Fruit fly (Drosophila melanogaster): ENCODE measurements around the gene CG42342.

CG42342 gene

DNA sequence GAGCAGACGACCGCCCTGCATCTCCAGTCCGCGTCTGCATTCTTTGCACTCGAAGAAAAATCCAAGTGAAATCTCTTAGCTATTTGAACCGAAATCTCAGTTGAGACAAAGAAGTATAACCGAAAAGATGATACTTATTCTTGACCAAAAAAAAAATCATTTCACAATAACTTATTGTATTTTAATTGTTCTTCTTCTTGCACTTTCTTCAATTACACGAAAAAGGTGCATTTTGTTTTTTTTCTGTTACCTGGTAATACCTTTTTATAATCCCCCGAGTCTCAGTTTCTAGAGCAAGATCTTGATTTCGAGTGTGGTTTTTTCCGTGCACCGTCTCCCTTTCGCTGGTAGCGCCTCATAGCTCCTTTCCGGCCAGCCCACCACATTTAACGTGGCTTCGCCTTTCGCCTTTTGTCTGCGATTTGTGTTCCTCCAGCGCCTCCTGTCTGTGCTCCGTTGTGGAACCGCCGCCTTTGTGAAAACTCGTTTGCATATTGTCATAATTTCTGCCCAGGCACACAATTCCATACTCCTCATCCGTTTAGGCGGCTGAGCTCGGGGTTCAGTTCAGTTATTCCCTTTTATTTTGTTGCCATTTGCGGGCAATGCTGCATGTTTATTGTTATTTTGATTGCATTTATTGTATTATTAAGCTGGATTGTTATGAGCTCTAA, 24.3 kb downstream of the CG42342 start:
- no peak for TF ChIP-seq CG17801 (GFP tag; optimal IDR thresholded peaks at IDR 0.05; ENCODE audit: partially characterized antibody)

DNA sequence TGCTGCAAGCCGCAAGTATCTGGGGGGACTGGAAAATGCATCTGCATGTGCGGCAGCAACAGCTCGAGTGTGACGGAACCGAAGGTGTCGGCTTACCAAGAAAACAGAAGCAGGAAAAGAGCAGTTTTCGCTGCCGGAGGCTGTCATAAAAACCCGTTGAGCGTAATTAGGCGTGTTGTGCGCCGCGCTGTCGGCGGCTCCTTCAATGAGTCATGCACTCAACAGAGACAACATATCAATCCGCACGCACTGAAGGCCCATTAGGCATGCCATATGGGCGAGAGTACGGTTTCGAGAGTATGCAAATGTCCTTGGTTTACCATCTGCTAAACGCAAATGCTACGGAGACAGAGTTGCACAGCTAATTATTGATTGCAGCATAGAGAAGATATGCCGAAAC, 25.9 kb downstream of the CG42342 start:
- no peak for TF ChIP-seq CG17801 (GFP tag; optimal IDR thresholded peaks at IDR 0.05; ENCODE audit: partially characterized antibody)

DNA sequence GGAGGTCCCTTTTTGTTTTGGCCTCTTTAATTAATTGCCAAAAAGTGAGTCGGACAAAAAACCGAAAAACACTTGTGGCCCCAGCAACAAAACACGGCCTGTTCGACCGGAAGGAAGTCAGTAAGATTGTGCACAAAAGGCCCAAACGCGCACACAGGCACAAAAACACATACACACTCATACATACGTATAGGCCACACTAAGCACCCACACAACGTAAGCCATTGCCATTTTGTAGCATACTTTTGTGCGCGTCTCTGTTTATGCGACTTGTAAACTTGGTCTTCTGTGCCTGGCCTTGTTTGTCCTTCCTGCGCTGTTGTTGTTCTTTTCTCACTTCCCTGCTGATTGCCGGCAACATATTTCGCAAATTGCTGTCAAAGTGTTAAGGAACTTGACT, 27.9 kb downstream of the CG42342 start:
- no peak for TF ChIP-seq CG17801 (GFP tag; optimal IDR thresholded peaks at IDR 0.05; ENCODE audit: partially characterized antibody)

DNA sequence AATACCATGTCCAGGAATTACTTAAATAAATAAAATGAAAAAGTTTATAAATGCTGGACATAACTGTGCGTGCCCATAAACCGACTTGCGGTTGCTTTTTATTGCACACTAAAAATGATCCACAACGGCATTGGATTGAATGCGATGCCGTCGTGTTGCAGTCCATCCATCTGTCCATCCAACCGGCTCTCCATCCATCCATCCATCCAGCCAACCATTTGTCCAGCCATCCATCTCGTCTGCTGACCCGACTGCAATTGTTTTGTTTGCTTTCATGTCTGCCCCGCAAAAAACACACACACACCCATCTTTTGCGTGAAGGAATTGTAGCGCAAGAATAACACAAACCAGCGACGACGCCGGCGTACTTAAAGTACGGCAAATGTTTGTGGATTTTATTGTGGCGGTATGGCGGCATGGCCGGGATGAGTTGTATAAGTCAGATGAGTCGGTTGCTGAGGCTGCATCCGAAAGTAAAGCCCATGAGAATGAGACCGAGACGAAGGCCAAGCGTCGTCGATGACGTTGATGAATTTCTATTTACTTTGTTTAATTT, 31.3 kb downstream of the CG42342 start:
- TF ChIP-seq CG17801 (GFP tag; optimal IDR thresholded peaks at IDR 0.05; ENCODE audit: partially characterized antibody): no peak

DNA sequence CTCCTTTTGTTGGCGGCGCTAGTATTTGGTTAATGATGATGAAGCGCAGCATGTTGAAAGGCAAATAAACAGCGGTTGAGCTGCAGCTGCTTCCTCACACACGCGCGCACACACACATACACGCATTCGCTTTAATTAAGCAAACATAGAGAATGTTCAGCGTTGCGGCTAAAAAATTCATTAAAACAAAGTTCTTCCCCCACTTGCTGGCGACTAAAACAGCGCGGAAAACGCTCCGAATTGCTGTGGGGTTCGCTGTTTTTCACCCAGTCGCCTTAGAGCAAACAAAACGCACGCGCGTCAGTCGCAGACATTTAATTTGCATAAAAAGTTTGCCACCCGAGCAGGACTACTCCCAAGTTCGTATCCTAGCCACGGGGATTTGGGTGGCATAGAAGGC, 34.7 kb downstream of the CG42342 start:
- TF ChIP-seq CG17801 (GFP tag; optimal IDR thresholded peaks at IDR 0.05; ENCODE audit: partially characterized antibody): no peak

DNA sequence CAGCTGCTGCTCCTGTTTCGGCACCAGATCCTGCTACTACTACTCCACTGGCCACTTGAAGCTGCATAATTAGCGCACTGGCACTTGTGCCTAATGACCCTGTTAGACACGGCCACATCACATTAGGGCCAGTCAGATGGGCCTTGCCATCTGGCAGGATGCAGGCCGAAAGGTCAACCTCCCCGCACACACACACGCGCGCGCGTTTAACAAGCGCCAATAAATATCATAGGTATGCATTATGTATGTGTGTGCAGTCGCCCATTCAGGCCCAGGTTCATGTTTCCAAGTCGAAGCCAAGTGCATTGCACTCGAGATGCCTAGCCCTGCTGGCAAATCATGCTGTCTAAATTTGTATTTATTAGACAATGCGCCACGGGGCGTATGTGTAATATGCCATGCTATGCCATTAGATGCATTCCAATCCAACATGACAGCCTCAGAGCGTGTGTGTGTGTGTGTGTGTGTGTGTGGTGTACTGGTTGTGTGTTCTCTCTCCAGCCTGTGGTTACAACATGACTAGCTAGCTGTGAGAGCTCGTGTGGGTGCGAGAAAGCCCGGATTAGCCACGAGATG, 36.4 kb downstream of the CG42342 start:
- TF ChIP-seq CG17801 (GFP tag; optimal IDR thresholded peaks at IDR 0.05; ENCODE audit: partially characterized antibody): no peak

DNA sequence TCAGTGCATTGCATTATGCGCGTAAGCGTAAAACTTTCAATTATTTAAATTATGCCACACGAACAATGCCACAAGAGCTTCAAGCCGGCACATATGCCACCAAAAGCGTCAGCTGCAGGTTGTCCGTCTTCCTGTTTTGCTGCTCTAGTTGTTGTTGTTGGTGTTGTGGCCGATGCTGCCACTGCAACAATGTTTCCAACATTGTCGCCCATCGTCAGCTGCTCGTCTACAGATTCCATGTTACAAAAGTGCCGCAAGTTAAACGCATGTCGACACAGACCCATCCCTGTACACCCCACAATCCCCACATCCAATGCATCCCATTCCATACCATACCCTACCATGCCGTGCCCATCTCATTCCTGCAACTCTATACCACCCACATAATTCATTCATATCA, 38.7 kb downstream of the CG42342 start:
- no peak for TF ChIP-seq CG17801 (GFP tag; optimal IDR thresholded peaks at IDR 0.05; ENCODE audit: partially characterized antibody)

DNA sequence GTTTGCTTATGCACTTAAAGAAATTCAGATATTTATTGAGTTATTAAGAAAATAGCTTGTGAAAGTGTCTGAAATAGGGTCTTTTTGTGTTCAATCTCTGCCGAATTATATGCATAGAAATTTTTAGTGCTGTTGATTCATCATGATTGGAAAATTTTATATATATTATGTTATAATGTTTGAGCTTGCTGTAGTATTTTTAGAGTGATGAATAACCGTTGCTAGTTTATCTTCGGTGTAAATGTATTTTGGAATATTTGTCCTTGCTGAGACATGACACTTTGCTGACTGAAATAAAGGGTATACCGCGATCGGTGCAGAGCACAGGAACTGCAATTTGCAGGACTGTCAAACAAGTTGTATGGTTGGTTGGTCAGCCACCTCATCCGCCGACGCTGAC, 39.4 kb downstream of the CG42342 start:
- TF ChIP-seq CG17801 (GFP tag; optimal IDR thresholded peaks at IDR 0.05; ENCODE audit: partially characterized antibody): no peak

DNA sequence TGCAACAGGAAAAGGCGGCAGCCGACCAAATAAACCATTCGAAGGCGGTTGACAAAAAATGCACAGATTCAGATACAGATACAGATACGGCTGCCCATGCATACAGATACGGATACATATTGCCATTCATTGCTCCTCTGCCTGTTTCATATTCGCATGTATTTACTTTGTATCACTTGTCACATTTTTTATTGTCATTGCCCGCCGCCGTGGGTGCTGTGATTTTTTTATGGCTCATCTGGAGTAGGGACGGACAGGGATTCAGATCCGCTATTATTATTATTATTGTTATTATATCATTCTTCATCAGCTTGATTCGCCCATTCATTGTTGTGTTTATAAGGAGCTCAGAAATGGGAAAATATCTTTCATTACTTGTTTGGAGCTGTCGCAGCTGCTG, 40.0 kb downstream of the CG42342 start:
- no peak for TF ChIP-seq CG17801 (GFP tag; optimal IDR thresholded peaks at IDR 0.05; ENCODE audit: partially characterized antibody)

DNA sequence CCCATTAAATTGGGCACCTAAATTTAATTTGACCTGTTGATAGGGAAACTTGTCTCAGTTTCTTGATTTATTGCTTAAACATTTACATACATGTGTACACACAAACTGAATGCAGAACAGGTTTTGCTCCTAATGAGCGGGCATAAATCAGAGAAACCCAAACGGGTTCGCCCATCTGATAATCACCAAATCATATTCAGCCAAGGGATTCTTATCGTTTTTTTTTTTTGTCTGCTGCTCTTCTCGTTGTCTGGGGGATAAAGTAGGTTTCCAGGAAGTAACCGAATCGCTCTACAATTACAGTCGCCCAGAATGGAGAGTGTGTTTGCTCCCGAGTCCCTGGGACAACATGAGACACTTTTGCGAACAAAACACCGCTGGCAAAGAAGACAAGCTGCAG, 43.1 kb downstream of the CG42342 start:
- no peak for TF ChIP-seq CG17801 (GFP tag; optimal IDR thresholded peaks at IDR 0.05; ENCODE audit: partially characterized antibody)

DNA sequence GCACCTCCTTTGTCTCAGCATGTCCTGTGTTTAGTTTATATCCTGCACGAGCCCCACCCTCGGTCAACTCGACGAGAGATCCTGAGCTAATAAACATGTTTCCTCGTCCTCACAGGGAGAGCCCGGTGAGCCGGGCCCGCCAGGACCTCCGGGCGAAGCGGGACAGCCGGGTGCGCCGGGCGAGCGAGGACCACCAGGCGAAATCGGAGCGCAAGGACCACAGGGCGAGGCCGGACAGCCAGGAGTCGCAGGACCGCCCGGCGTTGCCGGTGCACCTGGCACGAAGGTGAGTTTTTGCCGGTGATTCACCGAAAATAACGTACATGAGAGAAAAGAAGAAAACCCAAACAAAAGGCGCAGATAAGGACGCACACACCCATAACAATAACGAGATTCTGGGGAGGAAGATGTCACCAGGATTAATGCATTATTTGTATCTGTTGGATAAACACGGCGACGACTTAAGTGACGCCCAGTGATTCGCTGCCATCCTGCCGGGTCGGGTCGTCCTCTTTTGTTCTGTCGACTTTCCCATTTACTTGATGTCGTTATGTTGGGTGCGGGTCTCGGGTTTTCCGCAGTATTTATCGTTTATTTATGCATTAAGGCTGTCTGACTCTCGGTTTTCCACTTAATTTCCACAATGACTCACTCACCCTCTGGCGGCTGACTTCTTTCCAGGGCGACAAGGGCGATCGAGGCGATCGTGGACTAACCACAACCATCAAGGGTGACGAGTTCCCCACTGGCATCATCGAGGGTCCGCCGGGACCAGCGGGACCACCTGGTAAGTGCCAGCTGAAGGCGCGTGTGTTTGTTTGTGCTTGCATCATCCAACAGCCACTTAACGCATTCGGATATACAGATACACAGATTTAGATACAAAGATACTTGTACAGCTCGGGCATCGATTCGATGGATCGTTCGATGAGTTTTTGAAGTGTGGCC, 49.4 kb downstream of the CG42342 start:
- TF ChIP-seq CG17801 (GFP tag; optimal IDR thresholded peaks at IDR 0.05; ENCODE audit: partially characterized antibody): no peak

DNA sequence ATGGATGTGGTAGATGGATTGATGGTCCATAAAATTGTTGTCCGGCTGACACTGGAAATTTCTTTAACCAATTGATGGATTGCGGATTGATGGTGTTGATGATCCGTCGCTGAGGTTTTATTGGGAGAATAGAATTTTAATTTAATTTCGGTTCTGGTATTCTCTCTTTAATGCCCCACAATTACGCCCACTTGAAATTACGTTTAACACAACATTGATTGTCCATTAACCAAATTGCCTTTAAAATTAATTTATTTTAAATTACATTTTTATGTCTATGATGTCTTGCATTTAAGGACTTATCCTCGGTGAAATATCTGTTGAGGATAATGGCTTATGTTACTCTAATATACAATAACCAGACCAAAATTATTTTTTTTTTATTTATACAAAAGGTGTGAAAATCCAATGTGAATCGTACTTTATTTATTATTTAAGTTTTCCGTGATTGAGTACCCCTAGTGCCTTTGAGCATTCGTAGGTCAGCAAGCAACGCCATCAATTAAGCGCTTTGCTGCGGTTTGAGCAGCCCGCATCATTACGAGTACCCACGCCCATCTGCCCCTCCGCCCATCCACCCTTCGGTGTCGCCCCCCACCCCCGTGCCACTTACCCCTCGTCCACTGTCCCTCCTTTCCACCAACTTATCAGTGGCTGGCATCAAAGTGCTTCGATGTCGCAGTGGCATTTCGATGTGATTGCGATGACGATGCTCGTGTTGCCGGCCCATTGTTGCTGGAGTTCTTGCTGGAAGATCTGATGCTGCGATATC, 51.1 kb downstream of the CG42342 start:
- no peak for TF ChIP-seq CG17801 (GFP tag; optimal IDR thresholded peaks at IDR 0.05; ENCODE audit: partially characterized antibody)

DNA sequence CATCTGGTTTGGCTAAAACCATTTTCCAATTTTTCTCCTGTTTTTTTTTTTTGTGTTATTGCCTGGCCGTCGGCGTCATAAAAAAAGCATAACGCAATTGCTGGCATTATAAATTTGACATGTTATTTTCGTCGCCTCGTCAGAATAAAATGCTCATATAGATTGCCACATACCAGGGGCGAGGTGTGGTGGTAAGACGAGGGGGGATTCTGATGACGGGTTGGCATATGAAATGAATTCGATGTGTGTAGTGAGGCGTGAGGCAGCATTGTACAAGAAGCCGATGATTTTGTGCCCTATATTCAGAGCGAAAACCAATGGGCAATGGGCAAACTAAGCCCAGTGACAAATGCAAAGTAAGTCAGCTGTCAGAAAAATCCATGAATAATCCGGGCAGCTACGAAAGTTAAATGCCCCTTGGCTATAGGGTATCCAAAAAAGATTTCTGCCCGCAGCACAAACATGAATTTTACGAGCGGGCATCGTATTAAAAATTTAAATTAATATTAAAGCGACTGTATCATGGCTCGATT, 56.1 kb downstream of the CG42342 start:
- no peak for TF ChIP-seq CG17801 (GFP tag; optimal IDR thresholded peaks at IDR 0.05; ENCODE audit: partially characterized antibody)

DNA sequence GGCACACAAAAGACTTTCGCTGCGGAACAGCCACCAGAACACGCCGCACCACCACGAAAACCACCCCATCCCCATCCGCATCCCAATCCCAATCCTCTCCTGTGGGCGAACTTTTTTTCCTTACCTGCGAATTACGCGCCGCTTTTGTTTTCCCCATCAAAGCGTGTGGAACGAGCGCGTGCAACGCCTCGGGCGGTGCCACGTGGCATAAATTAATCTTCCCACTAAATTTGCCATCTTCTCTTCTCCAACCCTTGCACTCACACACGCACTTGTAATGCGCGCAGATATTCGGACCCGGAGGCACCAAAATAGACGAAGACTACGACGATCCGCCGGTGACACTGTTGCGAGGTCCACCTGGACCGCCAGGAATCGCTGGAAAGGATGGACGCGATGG, 62.2 kb downstream of the CG42342 start:
- TF ChIP-seq CG17801 (GFP tag; optimal IDR thresholded peaks at IDR 0.05; ENCODE audit: partially characterized antibody): no peak

DNA sequence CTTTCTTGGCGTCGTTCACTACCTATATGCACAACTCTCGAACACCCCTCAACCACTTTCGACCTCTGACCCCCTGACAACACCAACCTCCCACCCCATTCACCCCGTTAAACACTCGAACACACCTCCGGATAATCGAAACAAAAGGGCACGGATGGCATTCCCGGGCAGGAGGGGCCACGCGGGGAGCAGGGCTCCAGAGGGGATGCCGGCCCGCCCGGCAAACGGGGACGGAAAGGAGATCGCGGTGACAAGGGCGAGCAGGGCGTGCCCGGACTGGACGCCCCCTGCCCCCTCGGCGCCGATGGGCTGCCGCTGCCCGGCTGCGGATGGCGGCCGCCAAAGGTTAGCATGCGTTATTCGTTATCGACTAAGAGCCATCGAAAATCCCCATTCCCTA, 66.8 kb downstream of the CG42342 start:
- no peak for TF ChIP-seq CG17801 (GFP tag; optimal IDR thresholded peaks at IDR 0.05; ENCODE audit: partially characterized antibody)

Data from ovary, adult (tissue).